Fruit fly (Drosophila melanogaster) whole organism, embryonic: ENCODE results near the gene Ublcp1.
A peak's percentile ranks its signal among the peaks of the same experiment; 100 is the strongest.

Experiments
- Asciz ChIP-seq: fragments of 200-800 bp; sonication (Bioruptor generic); optimal IDR thresholded peaks from 2 replicates; lab custom pipeline; 2017; ENCODE audit warnings: missing biosample characterization, mild to moderate bottlenecking, missing genetic modification characterization, missing genetic modification reagents
- Awh ChIP-seq: fragments of 200-800 bp; sonication (Bioruptor generic); IDR thresholded peaks from 2 replicates; pipeline ENCODE4, ENCODE4 v1.3.6; 2022; ENCODE audit warnings: missing biosample characterization, missing genetic modification characterization
- Bgb ChIP-seq: fragments of 200-800 bp; sonication (Bioruptor generic); IDR thresholded peaks from 2 replicates; pipeline ENCODE4 v1.3.6; 2022; ENCODE audit warnings: missing biosample characterization, missing genetic modification characterization; ENCODE audit not compliant: partially characterized antibody
- CG10431 ChIP-seq: fragments of 200-800 bp; sonication (Bioruptor generic); optimal IDR thresholded peaks from 3 replicates; lab custom pipeline; 2018; ENCODE audit warnings: missing biosample characterization, mild to moderate bottlenecking, missing genetic modification characterization
- CG10462 ChIP-seq: fragments of 200-800 bp; sonication (Bioruptor generic); optimal IDR thresholded peaks from 2 replicates; lab custom pipeline; 2016; ENCODE audit warnings: missing biosample characterization, missing genetic modification characterization
- CG11456 ChIP-seq: fragments of 200-800 bp; sonication (Bioruptor generic); IDR thresholded peaks from 3 replicates; pipeline ENCODE4 v1.3.6; 2022; ENCODE audit warnings: missing biosample characterization, missing genetic modification characterization
- CG14860 ChIP-seq: fragments of 200-800 bp; sonication (Bioruptor generic); IDR thresholded peaks from 3 replicates; pipeline ENCODE4 v1.3.6; 2022; ENCODE audit warnings: missing biosample characterization, missing genetic modification characterization; ENCODE audit not compliant: partially characterized antibody
- CG15514 ChIP-seq: fragments of 200-800 bp; sonication (Bioruptor generic); optimal IDR thresholded peaks from 3 replicates; lab custom pipeline; 2017; ENCODE audit warnings: missing biosample characterization, missing genetic modification characterization, mild to moderate bottlenecking, moderate library complexity, missing genetic modification reagents
- CG16815 ChIP-seq: fragments of 200-800 bp; sonication (Bioruptor generic); optimal IDR thresholded peaks from 3 replicates; lab custom pipeline; 2017; ENCODE audit warnings: missing biosample characterization, mild to moderate bottlenecking, missing genetic modification characterization
- CG18476 ChIP-seq: fragments of 200-800 bp; sonication (Bioruptor generic); optimal IDR thresholded peaks from 2 replicates; lab custom pipeline; 2016; ENCODE audit warnings: missing biosample characterization, mild to moderate bottlenecking, missing genetic modification characterization
- CG2678 ChIP-seq: fragments of 200-800 bp; sonication (Bioruptor generic); optimal IDR thresholded peaks from 3 replicates; lab custom pipeline; 2019; ENCODE audit warnings: missing biosample characterization, mild to moderate bottlenecking, missing genetic modification characterization, moderate library complexity
- CG31224 ChIP-seq: fragments of 200-800 bp; sonication (Bioruptor generic); IDR thresholded peaks from 2 replicates; pipeline ENCODE4 v1.3.6; 2022; ENCODE audit warnings: missing biosample characterization, missing genetic modification characterization
- CG31388 ChIP-seq: fragments of 200-800 bp; sonication (Bioruptor generic); optimal IDR thresholded peaks from 2 replicates; lab custom pipeline; 2016; ENCODE audit warnings: missing biosample characterization, missing genetic modification characterization
- CG32772 ChIP-seq: fragments of 200-800 bp; sonication (Bioruptor generic); IDR thresholded peaks from 2 replicates; pipeline ENCODE4 v1.3.6; 2022; ENCODE audit warnings: missing biosample characterization, missing genetic modification characterization
- CG33213 ChIP-seq: fragments of 200-800 bp; sonication (Bioruptor generic); optimal IDR thresholded peaks from 3 replicates; lab custom pipeline; 2016; ENCODE audit warnings: missing biosample characterization, missing genetic modification characterization
- CG4820 ChIP-seq: fragments of 200-800 bp; sonication (Bioruptor generic); optimal IDR thresholded peaks from 3 replicates; lab custom pipeline; 2016; ENCODE audit warnings: missing biosample characterization, missing genetic modification characterization
- CG6654 ChIP-seq: fragments of 200-800 bp; sonication (Bioruptor generic); optimal IDR thresholded peaks from 2 replicates; lab custom pipeline; 2017; ENCODE audit warnings: missing biosample characterization, mild to moderate bottlenecking, missing genetic modification characterization
- CG6791 ChIP-seq: fragments of 200-800 bp; sonication (Bioruptor generic); IDR thresholded peaks from 3 replicates; pipeline ENCODE4 v1.3.6; 2022; ENCODE audit warnings: missing biosample characterization, missing genetic modification characterization; ENCODE audit not compliant: partially characterized antibody
- CG6854 ChIP-seq: fragments of 200-800 bp; sonication (Bioruptor generic); optimal IDR thresholded peaks from 3 replicates; lab custom pipeline; 2017; ENCODE audit warnings: missing biosample characterization, mild to moderate bottlenecking, missing genetic modification characterization
- CG7271 ChIP-seq: fragments of 200-800 bp; sonication (Bioruptor generic); optimal IDR thresholded peaks from 2 replicates; lab custom pipeline; 2018; ENCODE audit warnings: missing biosample characterization, mild to moderate bottlenecking, missing genetic modification characterization, moderate library complexity
- Dll ChIP-seq: fragments of 200-800 bp; sonication (Bioruptor generic); IDR thresholded peaks from 4 replicates; pipeline ENCODE4 v1.3.6; 2022; ENCODE audit warnings: missing biosample characterization, missing genetic modification characterization; ENCODE audit not compliant: partially characterized antibody
- Hey ChIP-seq: fragments of 200-800 bp; sonication (Bioruptor generic); optimal IDR thresholded peaks from 3 replicates; lab custom pipeline; 2018; ENCODE audit warnings: missing biosample characterization, mild to moderate bottlenecking, missing genetic modification characterization
- Hr3 ChIP-seq: fragments of 200-800 bp; sonication (Bioruptor generic); optimal IDR thresholded peaks from 3 replicates; lab custom pipeline; 2016; ENCODE audit warnings: missing biosample characterization, missing genetic modification characterization
- Max ChIP-seq: fragments of 200-800 bp; sonication (Bioruptor generic); optimal IDR thresholded peaks from 2 replicates; lab custom pipeline; 2016; ENCODE audit warnings: missing biosample characterization, mild to moderate bottlenecking, missing genetic modification characterization
- NFAT ChIP-seq: fragments of 200-800 bp; sonication (Bioruptor generic); IDR thresholded peaks from 2 replicates; pipeline ENCODE4 v1.3.6; 2022; ENCODE audit warnings: missing biosample characterization, missing genetic modification characterization
- Optix ChIP-seq: fragments of 200-800 bp; sonication (Bioruptor generic); IDR thresholded peaks from 3 replicates; pipeline ENCODE4 v1.3.6; 2022; ENCODE audit warnings: missing biosample characterization, missing genetic modification characterization
- Sry-δ ChIP-seq: fragments of 200-800 bp; sonication (Bioruptor generic); optimal IDR thresholded peaks from 2 replicates; lab custom pipeline; 2016; ENCODE audit warnings: missing biosample characterization, missing genetic modification characterization
- amos ChIP-seq: fragments of 200-800 bp; sonication (Bioruptor generic); IDR thresholded peaks from 2 replicates; pipeline ENCODE4 v1.3.6; 2022; ENCODE audit warnings: missing biosample characterization, missing genetic modification characterization; ENCODE audit not compliant: partially characterized antibody
- ci ChIP-seq: fragments of 200-800 bp; sonication (Bioruptor generic); IDR thresholded peaks from 3 replicates; pipeline ENCODE4 v1.3.6; 2022; ENCODE audit warnings: missing biosample characterization, missing genetic modification characterization
- dmrt99B ChIP-seq: fragments of 200-800 bp; sonication (Bioruptor generic); optimal IDR thresholded peaks from 2 replicates; lab custom pipeline; 2018; ENCODE audit warnings: missing biosample characterization, mild to moderate bottlenecking, missing genetic modification characterization, moderate library complexity
- eyg ChIP-seq: fragments of 200-800 bp; sonication (Bioruptor generic); optimal IDR thresholded peaks from 3 replicates; lab custom pipeline; 2016; ENCODE audit warnings: missing biosample characterization, missing genetic modification characterization
- fd96Cb ChIP-seq: fragments of 200-800 bp; sonication (Bioruptor generic); optimal IDR thresholded peaks from 2 replicates; lab custom pipeline; 2018; ENCODE audit warnings: missing biosample characterization, mild to moderate bottlenecking, missing genetic modification characterization, moderate library complexity
- gcm ChIP-seq: fragments of 200-800 bp; sonication (Bioruptor generic); optimal IDR thresholded peaks from 2 replicates; lab custom pipeline; 2019; ENCODE audit warnings: missing biosample characterization, mild to moderate bottlenecking, missing genetic modification characterization, moderate library complexity
- gsb-n ChIP-seq: fragments of 200-800 bp; sonication (Bioruptor generic); optimal IDR thresholded peaks from 3 replicates; lab custom pipeline; 2018; ENCODE audit warnings: missing biosample characterization, mild to moderate bottlenecking, missing genetic modification characterization
- inv ChIP-seq: fragments of 200-800 bp; sonication (Bioruptor generic); IDR thresholded peaks from 2 replicates; pipeline ENCODE4 v1.3.6; 2022; ENCODE audit warnings: missing biosample characterization, missing genetic modification characterization; ENCODE audit not compliant: partially characterized antibody
- ken ChIP-seq: fragments of 200-800 bp; sonication (Bioruptor generic); IDR thresholded peaks from 3 replicates; pipeline ENCODE4 v1.3.6; 2022; ENCODE audit warnings: missing biosample characterization, missing genetic modification characterization
- lab ChIP-seq: fragments of 200-800 bp; sonication (Bioruptor generic); optimal IDR thresholded peaks from 3 replicates; lab custom pipeline; 2017; ENCODE audit warnings: missing biosample characterization, missing genetic modification characterization, mild to moderate bottlenecking, moderate library complexity, missing genetic modification reagents
- nerfin-2 ChIP-seq: fragments of 200-800 bp; sonication (Bioruptor generic); IDR thresholded peaks from 2 replicates; pipeline ENCODE4 v1.3.6; 2022; ENCODE audit warnings: missing biosample characterization, missing genetic modification characterization; ENCODE audit not compliant: partially characterized antibody
- pb ChIP-seq: fragments of 200-800 bp; sonication (Bioruptor generic); optimal IDR thresholded peaks from 3 replicates; lab custom pipeline; 2016; ENCODE audit warnings: missing biosample characterization, missing genetic modification characterization
- phol ChIP-seq: fragments of 200-800 bp; sonication (Bioruptor generic); optimal IDR thresholded peaks from 3 replicates; lab custom pipeline; 2018; ENCODE audit warnings: missing biosample characterization, mild to moderate bottlenecking, missing genetic modification characterization, moderate library complexity
- pita ChIP-seq: fragments of 200-800 bp; sonication (Bioruptor generic); optimal IDR thresholded peaks from 2 replicates; lab custom pipeline; 2017; ENCODE audit warnings: missing biosample characterization, mild to moderate bottlenecking, missing genetic modification characterization
- slou ChIP-seq: fragments of 200-800 bp; sonication (Bioruptor generic); optimal IDR thresholded peaks from 3 replicates; lab custom pipeline; 2016; ENCODE audit warnings: missing biosample characterization, missing genetic modification characterization
- sna ChIP-seq: fragments of 200-800 bp; sonication (Bioruptor generic); IDR thresholded peaks from 2 replicates; pipeline ENCODE4 v1.3.6; 2022; ENCODE audit warnings: missing biosample characterization, missing genetic modification characterization; ENCODE audit not compliant: partially characterized antibody
- so ChIP-seq: fragments of 200-800 bp; sonication (Bioruptor generic); IDR thresholded peaks from 3 replicates; pipeline ENCODE4 v1.3.6; 2022; ENCODE audit warnings: missing biosample characterization, missing genetic modification characterization
- sr ChIP-seq: fragments of 200-800 bp; sonication (Bioruptor generic); IDR thresholded peaks from 3 replicates; pipeline ENCODE4 v1.3.6; 2022; ENCODE audit warnings: missing biosample characterization, missing genetic modification characterization
- stc ChIP-seq: fragments of 200-800 bp; sonication (Bioruptor generic); IDR thresholded peaks from 2 replicates; pipeline ENCODE4 v1.3.6; 2022; ENCODE audit warnings: missing biosample characterization, missing genetic modification characterization
- stwl ChIP-seq: fragments of 200-800 bp; sonication (Bioruptor generic); optimal IDR thresholded peaks from 3 replicates; lab custom pipeline; 2018; ENCODE audit warnings: missing biosample characterization, mild to moderate bottlenecking, missing genetic modification characterization, moderate library complexity
- unpg ChIP-seq: fragments of 200-800 bp; sonication (Bioruptor generic); optimal IDR thresholded peaks from 3 replicates; lab custom pipeline; 2018; ENCODE audit warnings: missing biosample characterization, mild to moderate bottlenecking, missing genetic modification characterization, moderate library complexity
- vnd ChIP-seq: fragments of 200-800 bp; sonication (Bioruptor generic); IDR thresholded peaks from 3 replicates; pipeline ENCODE4 v1.3.6; 2022; ENCODE audit warnings: missing biosample characterization, missing genetic modification characterization; ENCODE audit not compliant: partially characterized antibody
- zfh2 ChIP-seq: fragments of 200-800 bp; sonication (Bioruptor generic); optimal IDR thresholded peaks from 2 replicates; lab custom pipeline; 2016; ENCODE audit warnings: missing biosample characterization, missing genetic modification characterization

Ublcp1 gene

DNA sequence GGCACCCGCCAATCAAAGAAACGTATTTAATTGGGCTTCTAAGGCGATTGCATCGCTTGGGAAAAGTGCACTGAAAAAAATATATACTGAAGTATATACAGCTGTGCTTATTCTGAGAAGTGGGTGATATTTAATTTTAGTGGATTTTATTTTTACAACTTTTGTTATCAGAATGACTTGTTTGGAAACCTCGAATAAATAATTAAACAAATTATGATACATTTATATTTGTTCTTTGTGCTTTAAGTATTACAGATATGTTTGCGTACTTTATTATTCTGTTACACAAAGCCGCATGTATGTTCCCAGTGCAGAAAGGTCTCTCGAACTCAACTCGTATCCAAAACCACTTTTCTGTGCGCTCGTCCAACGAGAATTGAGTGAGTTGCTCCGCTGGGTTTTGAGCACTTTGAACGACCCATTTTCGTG lies 12.6 kb upstream of the Ublcp1 start (continued):
- TF ChIP-seq sr, result no peak
- no peak for TF ChIP-seq pita (GFP tag; lab: Kevin White, UChicago)
- TF ChIP-seq CG10462, result peak; percentile 44
- TF ChIP-seq fd96Cb, result peak; percentile 75
- TF ChIP-seq Dll (GFP tag; lab: Robert Waterston, UW), result no peak
- peak; percentile 49; the same call in 1 of the 2 replicates for TF ChIP-seq Awh (GFP tag; lab: Robert Waterston, UW)
- TF ChIP-seq dmrt99B (tag; lab: Kevin White, UChicago), result peak; percentile 92
- TF ChIP-seq so, result peak; percentile 57; the same call in 1 of the 3 replicates
- TF ChIP-seq CG11456 (GFP tag; lab: Robert Waterston, UW), result no peak
- no peak for TF ChIP-seq CG33213 (GFP tag; lab: Kevin White, UChicago)
- peak; percentile 69 for TF ChIP-seq Hr3
- no peak for TF ChIP-seq CG16815
- no peak for TF ChIP-seq vnd (GFP tag; lab: Robert Waterston, UW)
- TF ChIP-seq gsb-n, result peak; percentile 42
- TF ChIP-seq CG14860 (GFP tag; lab: Robert Waterston, UW), result no peak
- peak; percentile 88 for TF ChIP-seq unpg (GFP tag; lab: Kevin White, UChicago)
- TF ChIP-seq stwl (tag; lab: Kevin White, UChicago), result no peak
- TF ChIP-seq sna (GFP tag; lab: Robert Waterston, UW), result no peak
- peak; percentile 42 for TF ChIP-seq CG15514 (GFP tag; lab: Kevin White, UChicago)
- TF ChIP-seq Sry-δ (GFP tag; lab: Kevin White, UChicago), result no peak
- peak; percentile 19 for TF ChIP-seq slou (GFP tag; lab: Kevin White, UChicago)
- TF ChIP-seq gcm (GFP tag; lab: Kevin White, UChicago), result peak; percentile 76
- no peak for TF ChIP-seq NFAT (GFP tag; lab: Robert Waterston, UW)
- no peak for TF ChIP-seq nerfin-2
- TF ChIP-seq inv (GFP tag; lab: Robert Waterston, UW), result no peak
- peak; percentile 63 for TF ChIP-seq CG10431 (GFP tag; lab: Kevin White, UChicago)
- TF ChIP-seq Max (GFP tag; lab: Kevin White, UChicago), result peak; percentile 53
- peak; percentile 58 for TF ChIP-seq CG18476 (GFP tag; lab: Kevin White, UChicago)
- TF ChIP-seq CG31388 (GFP tag; lab: Kevin White, UChicago), result peak; percentile 4
- no peak for TF ChIP-seq Bgb
- peak; percentile 88 for TF ChIP-seq CG2678
- no peak; the same call in none of the 2 replicates for TF ChIP-seq stc (GFP tag; lab: Robert Waterston, UW)
- TF ChIP-seq ken (GFP tag; lab: Robert Waterston, UW), result 0 out of 3 replicates have a peak, but pooled peaks have one; percentile 32
- peak; percentile 58 for TF ChIP-seq CG32772 (GFP tag; lab: Robert Waterston, UW)
- TF ChIP-seq ci (GFP tag; lab: Robert Waterston, UW), result peak; percentile 65
- TF ChIP-seq Hey (tag; lab: Kevin White, UChicago), result no peak
- TF ChIP-seq phol, result peak; percentile 87
- TF ChIP-seq Optix (GFP tag; lab: Robert Waterston, UW), result no peak
- TF ChIP-seq CG31224 (GFP tag; lab: Robert Waterston, UW), result no peak
- no peak for TF ChIP-seq CG6791 (GFP tag; lab: Robert Waterston, UW)
- TF ChIP-seq Asciz (GFP tag; lab: Kevin White, UChicago), result peak; percentile 84
- no peak; the same call in 1 of the 2 replicates for TF ChIP-seq amos
- no peak for TF ChIP-seq CG7271
- no peak for TF ChIP-seq zfh2 (GFP tag; lab: Kevin White, UChicago)
- peak; percentile 60 for TF ChIP-seq CG6654
- peak; percentile 60 for TF ChIP-seq CG6854
- TF ChIP-seq CG4820 (GFP tag; lab: Kevin White, UChicago), result peak; percentile 60
- TF ChIP-seq eyg (GFP tag; lab: Kevin White, UChicago), result peak; percentile 26
- TF ChIP-seq lab (GFP tag; lab: Kevin White, UChicago), result peak; percentile 75
- TF ChIP-seq pb (GFP tag; lab: Kevin White, UChicago), result no peak
